Fruit fly (Drosophila melanogaster) whole organism, embryonic: ENCODE data around the gene G6P.
A peak's percentile ranks its signal among the peaks of the same experiment; 100 is the strongest.

Experiments used
- B-H2 ChIP-seq: fragments of 200-800 bp; sonication (Bioruptor generic); optimal IDR thresholded peaks from 2 replicates; lab custom pipeline; 2018; ENCODE audit warnings: missing biosample characterization, mild to moderate bottlenecking, missing genetic modification characterization
- BtbVII ChIP-seq: fragments of 200-800 bp; sonication (Bioruptor generic); optimal IDR thresholded peaks from 3 replicates; lab custom pipeline; 2017; ENCODE audit warnings: missing biosample characterization, mild to moderate bottlenecking, missing genetic modification characterization
- CG10431 ChIP-seq: fragments of 200-800 bp; sonication (Bioruptor generic); optimal IDR thresholded peaks from 3 replicates; lab custom pipeline; 2018; ENCODE audit warnings: missing biosample characterization, mild to moderate bottlenecking, missing genetic modification characterization
- CG10543 ChIP-seq: fragments of 200-800 bp; sonication (Bioruptor generic); optimal IDR thresholded peaks from 3 replicates; lab custom pipeline; 2017; ENCODE audit warnings: missing biosample characterization, mild to moderate bottlenecking, missing genetic modification characterization, moderate library complexity
- CG11504 ChIP-seq: fragments of 200-800 bp; sonication (Bioruptor generic); optimal IDR thresholded peaks from 3 replicates; lab custom pipeline; 2019; ENCODE audit warnings: missing biosample characterization, mild to moderate bottlenecking, missing genetic modification characterization, moderate library complexity
- CG12299 ChIP-seq: fragments of 200-800 bp; sonication (Bioruptor generic); optimal IDR thresholded peaks from 2 replicates; lab custom pipeline; 2018; ENCODE audit warnings: missing biosample characterization, mild to moderate bottlenecking, missing genetic modification characterization
- CG13894 ChIP-seq: fragments of 200-800 bp; sonication (Bioruptor generic); optimal IDR thresholded peaks from 3 replicates; lab custom pipeline; 2018; ENCODE audit warnings: missing biosample characterization, mild to moderate bottlenecking, missing genetic modification characterization, moderate library complexity
- CG1603 ChIP-seq: fragments of 200-800 bp; sonication (Bioruptor generic); optimal IDR thresholded peaks from 2 replicates; lab custom pipeline; 2019; ENCODE audit warnings: missing biosample characterization, mild to moderate bottlenecking, missing genetic modification characterization, moderate library complexity
- CG17186 ChIP-seq: fragments of 200-800 bp; sonication (Bioruptor generic); optimal IDR thresholded peaks from 3 replicates; lab custom pipeline; 2017; ENCODE audit warnings: missing biosample characterization, missing genetic modification reagents, missing genetic modification characterization
- CG18262 ChIP-seq: fragments of 200-800 bp; optimal IDR thresholded peaks from 3 replicates; lab custom pipeline; 2019; ENCODE audit warnings: missing biosample characterization, mild to moderate bottlenecking, missing genetic modification characterization, moderate library complexity
- CG2120 ChIP-seq: fragments of 200-800 bp; sonication (Bioruptor generic); optimal IDR thresholded peaks from 3 replicates; lab custom pipeline; 2016; ENCODE audit warnings: missing biosample characterization, missing genetic modification characterization
- CG2202 ChIP-seq: fragments of 200-800 bp; sonication (Bioruptor generic); optimal IDR thresholded peaks from 2 replicates; lab custom pipeline; 2018; ENCODE audit warnings: missing biosample characterization, mild to moderate bottlenecking, missing genetic modification characterization
- CG3407 ChIP-seq: fragments of 200-800 bp; sonication (Bioruptor generic); optimal IDR thresholded peaks from 2 replicates; lab custom pipeline; 2018; ENCODE audit warnings: missing biosample characterization, mild to moderate bottlenecking, missing genetic modification characterization
- CG3847 ChIP-seq: fragments of 200-800 bp; sonication (Bioruptor generic); IDR thresholded peaks from 2 replicates; pipeline ENCODE4 v1.3.6; 2022; ENCODE audit warnings: missing biosample characterization, missing genetic modification characterization
- CG4424 ChIP-seq: fragments of 200-800 bp; sonication (Bioruptor generic); optimal IDR thresholded peaks from 3 replicates; lab custom pipeline; 2016; ENCODE audit warnings: missing biosample characterization, missing genetic modification characterization
- CG6654 ChIP-seq: fragments of 200-800 bp; sonication (Bioruptor generic); optimal IDR thresholded peaks from 2 replicates; lab custom pipeline; 2017; ENCODE audit warnings: missing biosample characterization, mild to moderate bottlenecking, missing genetic modification characterization
- CG7839 ChIP-seq: fragments of 200-800 bp; sonication (Bioruptor generic); optimal IDR thresholded peaks from 3 replicates; lab custom pipeline; 2018; ENCODE audit warnings: missing biosample characterization, mild to moderate bottlenecking, missing genetic modification characterization, moderate library complexity
- CG9876 ChIP-seq: fragments of 200-800 bp; sonication (Bioruptor generic); optimal IDR thresholded peaks from 2 replicates; lab custom pipeline; 2016; ENCODE audit warnings: missing biosample characterization, missing genetic modification characterization
- Dfd ChIP-seq, 2 experiments: fragments of >200 bp; optimal IDR thresholded peaks; 2 replicates each; lab custom pipeline; 2017; ENCODE audit warnings: missing biosample characterization in 2 of 2, missing genetic modification characterization in 2 of 2
- Dip3 ChIP-seq: fragments of 200-800 bp; sonication (Bioruptor generic); optimal IDR thresholded peaks from 3 replicates; lab custom pipeline; 2016; ENCODE audit warnings: missing biosample characterization, missing genetic modification characterization
- Dp ChIP-seq: fragments of 200-800 bp; sonication (Bioruptor generic); optimal IDR thresholded peaks from 2 replicates; lab custom pipeline; 2018; ENCODE audit warnings: missing biosample characterization, mild to moderate bottlenecking, missing genetic modification characterization, moderate library complexity
- Drgx ChIP-seq: fragments of 200-800 bp; sonication (Bioruptor generic); IDR thresholded peaks from 2 replicates; pipeline ENCODE4 v1.3.6; 2022; ENCODE audit warnings: missing biosample characterization, missing genetic modification characterization
- E2f2 ChIP-seq: fragments of 200-800 bp; sonication (Bioruptor generic); IDR thresholded peaks from 2 replicates; pipeline ENCODE4 v1.3.6; 2022; ENCODE audit warnings: missing biosample characterization, missing genetic modification characterization
- Fer1 ChIP-seq: fragments of 200-800 bp; sonication (Bioruptor generic); optimal IDR thresholded peaks from 2 replicates; lab custom pipeline; 2017; ENCODE audit warnings: missing biosample characterization, mild to moderate bottlenecking, missing genetic modification characterization
- Hey ChIP-seq: fragments of 200-800 bp; sonication (Bioruptor generic); optimal IDR thresholded peaks from 3 replicates; lab custom pipeline; 2018; ENCODE audit warnings: missing biosample characterization, mild to moderate bottlenecking, missing genetic modification characterization
- Hr51 ChIP-seq, 2 experiments: fragments of 200-800 bp; sonication (Bioruptor generic); optimal IDR thresholded peaks; 2 replicates in 1 of 2; 3 replicates in 1 of 2; lab custom pipeline; 2016 to 2018; ENCODE audit warnings: missing biosample characterization in 2 of 2, missing genetic modification characterization in 2 of 2, mild to moderate bottlenecking in 1 of 2, moderate library complexity in 1 of 2
- Kr ChIP-seq: fragments of 200-800 bp; sonication (Bioruptor generic); optimal IDR thresholded peaks from 2 replicates; lab custom pipeline; 2017; ENCODE audit warnings: missing biosample characterization, mild to moderate bottlenecking, missing genetic modification characterization
- Med ChIP-seq: fragments of 200-800 bp; sonication (Bioruptor generic); peaks from one replicate; lab custom pipeline; 2016; ENCODE audit warnings: missing biosample characterization, missing genetic modification characterization, mild to moderate bottlenecking, inconsistent platforms, moderate library complexity
- Nf-YC ChIP-seq: fragments of 200-800 bp; optimal IDR thresholded peaks from 3 replicates; lab custom pipeline; 2019; ENCODE audit warnings: missing biosample characterization, mild to moderate bottlenecking, missing genetic modification characterization, moderate library complexity
- NfI ChIP-seq: fragments of 200-800 bp; sonication (Bioruptor generic); optimal IDR thresholded peaks from 3 replicates; lab custom pipeline; 2018; ENCODE audit warnings: missing biosample characterization, mild to moderate bottlenecking, missing genetic modification characterization, moderate library complexity
- PHDP ChIP-seq: fragments of 200-800 bp; sonication (Bioruptor generic); optimal IDR thresholded peaks from 3 replicates; lab custom pipeline; 2018; ENCODE audit warnings: missing biosample characterization, mild to moderate bottlenecking, missing genetic modification characterization, moderate library complexity
- Sry-δ ChIP-seq: fragments of 200-800 bp; sonication (Bioruptor generic); optimal IDR thresholded peaks from 2 replicates; lab custom pipeline; 2016; ENCODE audit warnings: missing biosample characterization, missing genetic modification characterization
- TFAM ChIP-seq: fragments of 200-800 bp; sonication (Bioruptor generic); optimal IDR thresholded peaks from 2 replicates; lab custom pipeline; 2017; ENCODE audit warnings: missing biosample characterization, missing genetic modification characterization, inconsistent platforms
- Usf ChIP-seq: fragments of 200-800 bp; sonication (Bioruptor generic); optimal IDR thresholded peaks from 2 replicates; lab custom pipeline; 2017; ENCODE audit warnings: missing genotype, missing biosample characterization, missing genetic modification characterization
- YL-1 ChIP-seq: fragments of 200-800 bp; sonication (Bioruptor generic); optimal IDR thresholded peaks from 3 replicates; lab custom pipeline; 2017; ENCODE audit warnings: missing biosample characterization, mild to moderate bottlenecking, missing genetic modification characterization
- amos ChIP-seq: fragments of 200-800 bp; sonication (Bioruptor generic); IDR thresholded peaks from 2 replicates; pipeline ENCODE4 v1.3.6; 2022; ENCODE audit warnings: missing biosample characterization, missing genetic modification characterization; ENCODE audit not compliant: partially characterized antibody
- bbx ChIP-seq: fragments of 200-800 bp; sonication (Bioruptor generic); IDR thresholded peaks from 2 replicates; pipeline ENCODE4 v1.3.6; 2022; ENCODE audit warnings: missing biosample characterization, missing genetic modification characterization; ENCODE audit not compliant: partially characterized antibody
- bowl ChIP-seq: fragments of 200-800 bp; sonication (Bioruptor generic); IDR thresholded peaks from 2 replicates; pipeline ENCODE4 v1.3.6; 2022; ENCODE audit warnings: missing biosample characterization, missing genetic modification characterization
- cad ChIP-seq: fragments of >200 bp; optimal IDR thresholded peaks from 2 replicates; lab custom pipeline; 2017; ENCODE audit warnings: missing biosample characterization, missing genetic modification characterization
- chinmo ChIP-seq: fragments of 200-800 bp; sonication (Bioruptor generic); IDR thresholded peaks from 4 replicates; pipeline ENCODE4 v1.3.6; 2022; ENCODE audit warnings: missing biosample characterization, missing genetic modification characterization; ENCODE audit not compliant: partially characterized antibody
- croc ChIP-seq: fragments of 200-800 bp; sonication (Bioruptor generic); conservative IDR thresholded peaks from 3 replicates; pipeline ENCODE4 v1.3.6; 2022; ENCODE audit warnings: missing biosample characterization, missing genetic modification characterization
- da ChIP-seq: fragments of 200-800 bp; sonication (Bioruptor generic); optimal IDR thresholded peaks from 2 replicates; lab custom pipeline; 2016; ENCODE audit warnings: missing biosample characterization, missing genetic modification characterization
- jigr1 ChIP-seq: fragments of 200-800 bp; sonication (Bioruptor generic); IDR thresholded peaks from 3 replicates; pipeline ENCODE4 v1.3.6; 2022; ENCODE audit warnings: missing biosample characterization, missing genetic modification characterization
- knrl ChIP-seq: fragments of 200-800 bp; sonication (Bioruptor generic); IDR thresholded peaks from 3 replicates; pipeline ENCODE4 v1.3.6; 2022; ENCODE audit warnings: missing biosample characterization, missing genetic modification characterization; ENCODE audit not compliant: partially characterized antibody
- nom ChIP-seq: fragments of 200-800 bp; sonication (Bioruptor generic); optimal IDR thresholded peaks from 2 replicates; lab custom pipeline; 2017; ENCODE audit warnings: missing biosample characterization, missing genetic modification characterization, mild to moderate bottlenecking, moderate library complexity, missing genetic modification reagents
- prd ChIP-seq, 3 experiments: fragments of >200 bp in 2 of 3; fragments of 200-800 bp in 1 of 3; sonication (Bioruptor generic) in 1 of 3; optimal IDR thresholded peaks in 2 of 3; IDR thresholded peaks in 1 of 3; 2 replicates in 2 of 3; 3 replicates in 1 of 3; pipeline versions ENCODE4 v1.3.6 to Lab custom; 2017 to 2022; ENCODE audit warnings: missing biosample characterization in 1 of 3, missing genetic modification characterization in 1 of 3
- sens ChIP-seq: fragments of 200-800 bp; sonication (Bioruptor generic); peaks from one replicate; lab custom pipeline; 2016; ENCODE audit warnings: missing biosample characterization, missing genetic modification characterization
- sr ChIP-seq: fragments of 200-800 bp; sonication (Bioruptor generic); IDR thresholded peaks from 3 replicates; pipeline ENCODE4 v1.3.6; 2022; ENCODE audit warnings: missing biosample characterization, missing genetic modification characterization
- stwl ChIP-seq: fragments of 200-800 bp; sonication (Bioruptor generic); optimal IDR thresholded peaks from 3 replicates; lab custom pipeline; 2018; ENCODE audit warnings: missing biosample characterization, mild to moderate bottlenecking, missing genetic modification characterization, moderate library complexity
- z ChIP-seq: fragments of 200-800 bp; sonication (Bioruptor generic); IDR thresholded peaks from 3 replicates; pipeline ENCODE4 v1.3.6; 2022; ENCODE audit warnings: missing biosample characterization, missing genetic modification characterization

G6P gene

DNA sequence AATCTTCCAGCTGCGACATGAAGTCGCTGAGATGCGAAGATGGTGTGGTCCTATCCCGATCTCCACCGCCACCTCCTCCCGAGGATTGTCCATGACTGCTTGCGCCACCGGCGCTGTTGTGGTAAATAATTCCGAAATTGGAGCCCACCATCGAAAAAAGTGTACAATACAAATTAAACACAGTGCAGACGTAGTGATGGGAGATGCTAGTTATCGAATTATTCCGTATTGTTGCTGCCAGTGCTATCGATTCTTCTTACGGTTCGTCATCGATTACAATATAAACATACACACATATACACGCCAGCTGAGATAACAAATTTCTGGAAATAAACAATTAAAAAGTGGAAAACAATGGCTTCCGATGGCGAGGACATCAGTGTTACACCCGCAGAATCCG, 47.9 kb downstream of the G6P start, which contains the start of the genes Taf10b and Taf10 (continued):
- TF ChIP-seq amos (GFP tag; lab: Robert Waterston, UW) (peak; percentile 81), da (GFP tag; lab: Kevin White, UChicago) (no peak), Kr (GFP tag; lab: Kevin White, UChicago) (no peak), CG11504 (tag; lab: Kevin White, UChicago) (no peak), YL-1 (peak; percentile 73), Med (GFP tag; lab: Kevin White, UChicago) (peak; percentile 75), CG3847 (GFP tag; lab: Robert Waterston, UW) (no peak), CG3407 (no peak), BtbVII (GFP tag; lab: Kevin White, UChicago) (peak; percentile 1), CG12299 (tag; lab: Kevin White, UChicago) (no peak), Hr51 (GFP tag; optimal IDR thresholded peaks at IDR 0.05; lab: Kevin White, UChicago) (peak in 1 of 2 experiments; percentile 0), z (no peak), prd (optimal IDR thresholded peaks at IDR 0.05; lab: Kevin White, UChicago) (no peak), prd (GFP tag; IDR thresholded peaks at IDR 0.05; lab: Robert Waterston, UW) (no peak), Dip3 (GFP tag; lab: Kevin White, UChicago) (no peak), CG6654 (GFP tag; lab: Kevin White, UChicago) (no peak), CG9876 (GFP tag; lab: Kevin White, UChicago) (no peak), cad (no peak), B-H2 (GFP tag; lab: Kevin White, UChicago) (peak; percentile 19), sens (GFP tag; lab: Kevin White, UChicago) (peak; percentile 40), E2f2 (GFP tag; lab: Robert Waterston, UW) (peak; percentile 64), CG2120 (GFP tag; lab: Kevin White, UChicago) (peak; percentile 10), sr (GFP tag; lab: Robert Waterston, UW) (no peak), bbx (peak; percentile 89), CG17186 (GFP tag; lab: Kevin White, UChicago) (peak; percentile 34), CG1603 (tag; lab: Kevin White, UChicago) (peak; percentile 62), Hey (no peak), croc (GFP tag; lab: Robert Waterston, UW) (no peak), stwl (tag; lab: Kevin White, UChicago) (peak; percentile 77), nom (no peak), CG13894 (tag; lab: Kevin White, UChicago) (no peak), Fer1 (GFP tag; lab: Kevin White, UChicago) (peak; percentile 57), knrl (GFP tag; lab: Robert Waterston, UW) (peak; percentile 61; the same call in 2 of the 3 replicates), Dfd (GFP tag; optimal IDR thresholded peaks at IDR 0.05; lab: Kevin White, UChicago) (no peak), Sry-δ (GFP tag; lab: Kevin White, UChicago) (peak; percentile 93), CG2202 (no peak), Nf-YC (tag; lab: Kevin White, UChicago) (peak; percentile 36), NfI (GFP tag; lab: Kevin White, UChicago) (no peak), chinmo (GFP tag; lab: Robert Waterston, UW) (peak; percentile 88; the same call in 3 of the 4 replicates), Drgx (no peak), CG10543 (peak; percentile 4), TFAM (GFP tag; lab: Kevin White, UChicago) (no peak), PHDP (tag; lab: Kevin White, UChicago) (no peak), Usf (GFP tag; lab: Kevin White, UChicago) (no peak), Dp (GFP tag; lab: Kevin White, UChicago) (peak; percentile 45), jigr1 (GFP tag; lab: Robert Waterston, UW) (no peak), CG18262 (tag; lab: Kevin White, UChicago) (no peak), CG7839 (tag; lab: Kevin White, UChicago) (no peak), CG10431 (no peak), bowl (GFP tag; lab: Robert Waterston, UW) (no peak), CG4424 (GFP tag; lab: Kevin White, UChicago) (no peak)
